Fruit fly (Drosophila melanogaster) whole organism, embryonic: ENCODE results near the gene CG12680.

Experiments used
- Atf6 ChIP-seq: fragments of 200-800 bp; sonication (Bioruptor generic); IDR thresholded peaks from 2 replicates; pipeline ENCODE4 v1.3.6; 2022; ENCODE audit warnings: missing biosample characterization, missing genetic modification characterization
- C15 ChIP-seq: fragments of 200-800 bp; sonication (Bioruptor generic); IDR thresholded peaks from 3 replicates; pipeline ENCODE4 v1.3.6; 2022; ENCODE audit warnings: missing biosample characterization, missing genetic modification characterization
- CG10267 ChIP-seq: fragments of 200-800 bp; sonication (Bioruptor generic); optimal IDR thresholded peaks from 2 replicates; lab custom pipeline; 2018; ENCODE audit warnings: missing biosample characterization, mild to moderate bottlenecking, missing genetic modification characterization, moderate library complexity
- CG11504 ChIP-seq: fragments of 200-800 bp; sonication (Bioruptor generic); optimal IDR thresholded peaks from 3 replicates; lab custom pipeline; 2019; ENCODE audit warnings: missing biosample characterization, mild to moderate bottlenecking, missing genetic modification characterization, moderate library complexity
- CG11695 ChIP-seq: fragments of 200-800 bp; sonication (Bioruptor generic); IDR thresholded peaks from 3 replicates; pipeline ENCODE4 v1.3.6; 2022; ENCODE audit warnings: missing biosample characterization, missing genetic modification characterization
- CG12744 ChIP-seq: fragments of 200-800 bp; sonication (Bioruptor generic); optimal IDR thresholded peaks from 2 replicates; lab custom pipeline; 2016; ENCODE audit warnings: missing biosample characterization, missing genetic modification characterization
- CG14014 ChIP-seq: fragments of 200-800 bp; sonication (Bioruptor generic); IDR thresholded peaks from 2 replicates; pipeline ENCODE4 v1.3.6; 2022; ENCODE audit warnings: missing biosample characterization, missing genetic modification characterization
- CG14441 ChIP-seq: fragments of 200-800 bp; sonication (Bioruptor generic); IDR thresholded peaks from 2 replicates; pipeline ENCODE4 v1.3.6; 2022; ENCODE audit warnings: missing biosample characterization, missing genetic modification characterization
- CG17186 ChIP-seq: fragments of 200-800 bp; sonication (Bioruptor generic); optimal IDR thresholded peaks from 3 replicates; lab custom pipeline; 2017; ENCODE audit warnings: missing biosample characterization, missing genetic modification reagents, missing genetic modification characterization
- CG2199 ChIP-seq: fragments of 200-800 bp; sonication (Bioruptor generic); IDR thresholded peaks from 3 replicates; pipeline ENCODE4 v1.3.6; 2022; ENCODE audit warnings: missing biosample characterization, missing genetic modification characterization
- CG2678 ChIP-seq: fragments of 200-800 bp; sonication (Bioruptor generic); optimal IDR thresholded peaks from 3 replicates; lab custom pipeline; 2019; ENCODE audit warnings: missing biosample characterization, mild to moderate bottlenecking, missing genetic modification characterization, moderate library complexity
- CG31224 ChIP-seq: fragments of 200-800 bp; sonication (Bioruptor generic); IDR thresholded peaks from 2 replicates; pipeline ENCODE4 v1.3.6; 2022; ENCODE audit warnings: missing biosample characterization, missing genetic modification characterization
- CG34422 ChIP-seq: fragments of 200-800 bp; sonication (Bioruptor generic); IDR thresholded peaks from 3 replicates; pipeline ENCODE4 v1.3.6; 2022; ENCODE audit warnings: missing biosample characterization, missing genetic modification characterization
- CG4820 ChIP-seq: fragments of 200-800 bp; sonication (Bioruptor generic); optimal IDR thresholded peaks from 3 replicates; lab custom pipeline; 2016; ENCODE audit warnings: missing biosample characterization, missing genetic modification characterization
- CG7271 ChIP-seq: fragments of 200-800 bp; sonication (Bioruptor generic); optimal IDR thresholded peaks from 2 replicates; lab custom pipeline; 2018; ENCODE audit warnings: missing biosample characterization, mild to moderate bottlenecking, missing genetic modification characterization, moderate library complexity
- CG7745 ChIP-seq: fragments of 200-800 bp; sonication (Bioruptor generic); optimal IDR thresholded peaks from 2 replicates; lab custom pipeline; 2018; ENCODE audit warnings: missing biosample characterization, mild to moderate bottlenecking, missing genetic modification characterization, moderate library complexity
- CG8388 ChIP-seq: fragments of 200-800 bp; sonication (Bioruptor generic); optimal IDR thresholded peaks from 2 replicates; lab custom pipeline; 2019; ENCODE audit warnings: missing biosample characterization, mild to moderate bottlenecking, missing genetic modification characterization, moderate library complexity
- Dek ChIP-seq: fragments of 200-800 bp; sonication (Bioruptor generic); optimal IDR thresholded peaks from 3 replicates; lab custom pipeline; 2019; ENCODE audit warnings: missing biosample characterization, mild to moderate bottlenecking, missing genetic modification characterization, moderate library complexity
- Ets97D ChIP-seq: fragments of 200-800 bp; sonication (Bioruptor generic); optimal IDR thresholded peaks from 3 replicates; lab custom pipeline; 2016; ENCODE audit warnings: missing biosample characterization, missing genetic modification characterization
- Fer3 ChIP-seq: fragments of 200-800 bp; sonication (Bioruptor generic); optimal IDR thresholded peaks from 2 replicates; lab custom pipeline; 2018; ENCODE audit warnings: missing biosample characterization, mild to moderate bottlenecking, missing genetic modification characterization, moderate library complexity
- H2.0 ChIP-seq: fragments of 200-800 bp; sonication (Bioruptor generic); IDR thresholded peaks from 2 replicates; pipeline ENCODE4 v1.3.6; 2022; ENCODE audit warnings: missing biosample characterization, missing genetic modification characterization
- HmgD ChIP-seq: fragments of 200-800 bp; sonication (Bioruptor generic); optimal IDR thresholded peaks from 3 replicates; lab custom pipeline; 2016; ENCODE audit warnings: missing biosample characterization, missing genetic modification characterization
- Hmr ChIP-seq: fragments of 200-800 bp; sonication (Bioruptor generic); optimal IDR thresholded peaks from 3 replicates; lab custom pipeline; 2017; ENCODE audit warnings: mild to moderate bottlenecking, missing biosample characterization, missing genetic modification reagents, missing genetic modification characterization
- Hmx ChIP-seq: fragments of 200-800 bp; sonication (Bioruptor generic); optimal IDR thresholded peaks from 2 replicates; lab custom pipeline; 2016; ENCODE audit warnings: missing biosample characterization, missing genetic modification characterization
- Lhr ChIP-seq: fragments of 200-800 bp; sonication (Bioruptor generic); optimal IDR thresholded peaks from 3 replicates; lab custom pipeline; 2017; ENCODE audit warnings: mild to moderate bottlenecking, missing biosample characterization, missing genetic modification reagents, missing genetic modification characterization
- Max ChIP-seq: fragments of 200-800 bp; sonication (Bioruptor generic); optimal IDR thresholded peaks from 2 replicates; lab custom pipeline; 2016; ENCODE audit warnings: missing biosample characterization, mild to moderate bottlenecking, missing genetic modification characterization
- NC2α ChIP-seq: fragments of 200-800 bp; sonication (Bioruptor generic); optimal IDR thresholded peaks from 2 replicates; lab custom pipeline; 2016; ENCODE audit warnings: missing biosample characterization, missing genetic modification characterization
- Oli ChIP-seq: fragments of 200-800 bp; sonication (Bioruptor generic); optimal IDR thresholded peaks from 2 replicates; lab custom pipeline; 2018; ENCODE audit warnings: missing biosample characterization, mild to moderate bottlenecking, missing genetic modification characterization, moderate library complexity
- PHDP ChIP-seq: fragments of 200-800 bp; sonication (Bioruptor generic); optimal IDR thresholded peaks from 3 replicates; lab custom pipeline; 2018; ENCODE audit warnings: missing biosample characterization, mild to moderate bottlenecking, missing genetic modification characterization, moderate library complexity
- Sox100B ChIP-seq: fragments of 200-800 bp; sonication (Bioruptor generic); optimal IDR thresholded peaks from 3 replicates; lab custom pipeline; 2018; ENCODE audit warnings: missing biosample characterization, mild to moderate bottlenecking, missing genetic modification characterization
- Spps ChIP-seq: fragments of 200-800 bp; sonication (Bioruptor generic); optimal IDR thresholded peaks from 2 replicates; lab custom pipeline; 2018; ENCODE audit warnings: missing biosample characterization, mild to moderate bottlenecking, missing genetic modification characterization
- ap ChIP-seq: fragments of 200-800 bp; sonication (Bioruptor generic); IDR thresholded peaks from 2 replicates; pipeline ENCODE4 v1.3.6; 2022; ENCODE audit warnings: missing biosample characterization, missing genetic modification characterization
- ato ChIP-seq: fragments of 200-800 bp; sonication (Bioruptor generic); IDR thresholded peaks from 2 replicates; pipeline ENCODE4 v1.3.6; 2022; ENCODE audit warnings: missing biosample characterization, missing genetic modification characterization; ENCODE audit not compliant: partially characterized antibody
- bigmax ChIP-seq: fragments of 200-800 bp; sonication (Bioruptor generic); optimal IDR thresholded peaks from 2 replicates; lab custom pipeline; 2018; ENCODE audit warnings: missing biosample characterization, mild to moderate bottlenecking, missing genetic modification characterization
- cas ChIP-seq: fragments of 200-800 bp; sonication (Bioruptor generic); IDR thresholded peaks from 2 replicates; pipeline ENCODE4 v1.3.6; 2022; ENCODE audit warnings: missing biosample characterization, missing genetic modification characterization
- chm ChIP-seq: fragments of 200-800 bp; sonication (Bioruptor generic); IDR thresholded peaks from 2 replicates; pipeline ENCODE4 v1.3.6; 2022; ENCODE audit warnings: missing biosample characterization, missing genetic modification characterization
- dan ChIP-seq: fragments of 200-800 bp; sonication (Bioruptor generic); IDR thresholded peaks from 2 replicates; pipeline ENCODE4 v1.3.6; 2022; ENCODE audit warnings: missing biosample characterization, missing genetic modification characterization
- eyg ChIP-seq: fragments of 200-800 bp; sonication (Bioruptor generic); optimal IDR thresholded peaks from 3 replicates; lab custom pipeline; 2016; ENCODE audit warnings: missing biosample characterization, missing genetic modification characterization
- gem ChIP-seq: fragments of 200-800 bp; sonication (Bioruptor generic); optimal IDR thresholded peaks from 2 replicates; lab custom pipeline; 2019; ENCODE audit warnings: missing biosample characterization, mild to moderate bottlenecking, missing genetic modification characterization, moderate library complexity
- gsb-n ChIP-seq: fragments of 200-800 bp; sonication (Bioruptor generic); optimal IDR thresholded peaks from 3 replicates; lab custom pipeline; 2018; ENCODE audit warnings: missing biosample characterization, mild to moderate bottlenecking, missing genetic modification characterization
- kah ChIP-seq: fragments of 200-800 bp; sonication (Bioruptor generic); optimal IDR thresholded peaks from 2 replicates; lab custom pipeline; 2018; ENCODE audit warnings: missing biosample characterization, mild to moderate bottlenecking, missing genetic modification characterization
- org-1 ChIP-seq: fragments of 200-800 bp; sonication (Bioruptor generic); optimal IDR thresholded peaks from 2 replicates; lab custom pipeline; 2017; ENCODE audit warnings: missing biosample characterization, missing genetic modification characterization
- pnt ChIP-seq: fragments of 200-800 bp; sonication (Bioruptor generic); optimal IDR thresholded peaks from 3 replicates; lab custom pipeline; 2016; ENCODE audit warnings: missing biosample characterization, missing genetic modification characterization
- rib ChIP-seq: fragments of 200-800 bp; sonication (Bioruptor generic); IDR thresholded peaks from 2 replicates; pipeline ENCODE4 v1.3.6; 2022; ENCODE audit warnings: missing biosample characterization, missing genetic modification characterization
- sens-2 ChIP-seq: fragments of 200-800 bp; sonication (Bioruptor generic); IDR thresholded peaks from 2 replicates; pipeline ENCODE4 v1.3.6; 2022; ENCODE audit warnings: missing biosample characterization, missing genetic modification characterization
- stc ChIP-seq: fragments of 200-800 bp; sonication (Bioruptor generic); IDR thresholded peaks from 2 replicates; pipeline ENCODE4 v1.3.6; 2022; ENCODE audit warnings: missing biosample characterization, missing genetic modification characterization
- tgo ChIP-seq: fragments of 200-800 bp; sonication (Bioruptor generic); IDR thresholded peaks from 3 replicates; pipeline ENCODE4 v1.3.6; 2022; ENCODE audit warnings: missing biosample characterization, missing genetic modification characterization
- tio ChIP-seq: fragments of 200-800 bp; sonication (Bioruptor generic); optimal IDR thresholded peaks from 2 replicates; lab custom pipeline; 2017; ENCODE audit warnings: missing biosample characterization, missing genetic modification characterization, inconsistent platforms
- wek ChIP-seq: fragments of 200-800 bp; sonication (Bioruptor generic); optimal IDR thresholded peaks from 3 replicates; lab custom pipeline; 2018; ENCODE audit warnings: missing biosample characterization, mild to moderate bottlenecking, missing genetic modification characterization, moderate library complexity
- zf30C ChIP-seq: fragments of 200-800 bp; sonication (Bioruptor generic); optimal IDR thresholded peaks from 3 replicates; lab custom pipeline; 2018; ENCODE audit warnings: missing biosample characterization, mild to moderate bottlenecking, missing genetic modification characterization

The CG12680 gene

DNA sequence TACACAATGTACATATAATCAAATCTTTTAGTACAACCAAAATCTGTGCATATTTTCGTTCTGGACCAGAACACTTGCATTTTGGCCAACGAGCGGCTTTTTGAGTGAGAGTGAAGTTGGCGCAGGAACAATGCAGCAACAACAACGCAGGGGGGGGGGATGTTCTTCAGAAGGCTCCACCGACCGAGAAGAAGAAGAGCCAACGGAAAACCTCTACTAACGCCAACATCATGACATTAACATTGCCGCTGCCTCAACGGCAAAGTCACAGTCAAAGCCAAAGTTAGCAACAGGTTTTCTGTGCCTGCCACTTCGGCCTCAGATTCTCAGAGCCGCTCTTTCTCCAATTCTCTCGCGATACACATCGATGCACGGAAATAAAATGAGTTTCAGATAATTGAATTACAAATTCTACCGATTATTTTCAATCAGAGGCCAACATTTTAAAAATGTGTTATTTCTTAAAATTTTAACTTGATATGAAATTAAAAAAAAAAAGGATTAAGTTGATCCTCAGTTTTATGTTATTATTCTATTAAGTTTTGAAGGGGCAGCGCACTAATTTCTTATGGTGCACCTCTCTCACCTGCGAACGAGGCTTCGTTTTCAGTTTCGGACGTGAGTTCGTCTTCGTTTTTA lies 49.1 kb downstream of the CG12680 start (continued):
- TF ChIP-seq CG31224 (GFP tag; lab: Robert Waterston, UW) (peak; percentile 56), gem (tag; lab: Kevin White, UChicago) (peak; percentile 92), CG4820 (peak; percentile 72), tgo (peak; percentile 85), NC2α (GFP tag; lab: Kevin White, UChicago) (peak; percentile 3), Sox100B (GFP tag; lab: Kevin White, UChicago) (peak; percentile 83), eyg (GFP tag; lab: Kevin White, UChicago) (no peak), CG17186 (GFP tag; lab: Kevin White, UChicago) (no peak), rib (GFP tag; lab: Robert Waterston, UW) (no peak), Lhr (GFP tag; lab: Kevin White, UChicago) (peak; percentile 42), bigmax (GFP tag; lab: Kevin White, UChicago) (no peak), Hmx (GFP tag; lab: Kevin White, UChicago) (no peak), CG2678 (tag; lab: Kevin White, UChicago) (peak; percentile 88), CG12744 (GFP tag; lab: Kevin White, UChicago) (peak; percentile 18), CG10267 (peak; percentile 83), CG2199 (GFP tag; lab: Robert Waterston, UW) (no peak), Hmr (GFP tag; lab: Kevin White, UChicago) (peak; percentile 74), ap (GFP tag; lab: Robert Waterston, UW) (peak; percentile 39; the same call in 1 of the 2 replicates), wek (GFP tag; lab: Kevin White, UChicago) (no peak), CG11504 (tag; lab: Kevin White, UChicago) (peak; percentile 85), dan (GFP tag; lab: Robert Waterston, UW) (no peak), CG11695 (GFP tag; lab: Robert Waterston, UW) (peak; percentile 78), gsb-n (peak; percentile 80), Fer3 (tag; lab: Kevin White, UChicago) (peak; percentile 68), pnt (GFP tag; lab: Kevin White, UChicago) (peak; percentile 58), Max (GFP tag; lab: Kevin White, UChicago) (peak; percentile 44), Oli (peak; percentile 80), Ets97D (GFP tag; lab: Kevin White, UChicago) (peak; percentile 9), CG14441 (GFP tag; lab: Robert Waterston, UW) (peak; percentile 71), stc (peak; percentile 63), kah (GFP tag; lab: Kevin White, UChicago) (peak; percentile 22), cas (GFP tag; lab: Robert Waterston, UW) (no peak), C15 (GFP tag; lab: Robert Waterston, UW) (no peak), H2.0 (GFP tag; lab: Robert Waterston, UW) (peak; percentile 68), PHDP (tag; lab: Kevin White, UChicago) (peak; percentile 77), ato (no peak), Spps (tag; lab: Kevin White, UChicago) (peak; percentile 77), CG34422 (peak; percentile 75), CG8388 (GFP tag; lab: Kevin White, UChicago) (peak; percentile 81), Dek (peak; percentile 61), HmgD (no peak), zf30C (peak; percentile 98), org-1 (GFP tag; lab: Kevin White, UChicago) (peak; percentile 70), Atf6 (GFP tag; lab: Robert Waterston, UW) (peak; percentile 73), tio (peak; percentile 69), chm (no peak; the same call in 1 of the 2 replicates), CG7271 (peak; percentile 26), sens-2 (0 out of 2 replicates have a peak, but pooled peaks have one; percentile 34), CG7745 (tag; lab: Kevin White, UChicago) (no peak), CG14014 (GFP tag; lab: Robert Waterston, UW) (peak; percentile 69)
